Worm (Caenorhabditis elegans) whole organism, early embryonic: ENCODE data around the gene Y66D12A.6.

Experiments used
- aly-1 ChIP-seq: sonication (generic microtip); optimal IDR thresholded peaks from 2 replicates; lab custom pipeline; 2016; ENCODE audit warnings: missing genetic modification characterization, missing compliant biosample characterization
- ama-1 ChIP-seq: fragments of 150-350 bp; optimal IDR thresholded peaks from 2 replicates; lab custom pipeline; 2014
- ets-7 ChIP-seq: sonication (generic microtip); optimal IDR thresholded peaks from 2 replicates; lab custom pipeline; 2016; ENCODE audit warnings: missing genotype, missing genetic modification characterization, missing compliant biosample characterization
- flt-1 ChIP-seq: fragments of 200-800 bp; sonication (Bioruptor generic); IDR thresholded peaks from 2 replicates; pipeline ENCODE4 v1.3.6; 2022; ENCODE audit warnings: missing genetic modification characterization, missing compliant biosample characterization
- hmbx-1 ChIP-seq: sonication (generic microtip); optimal IDR thresholded peaks from 2 replicates; lab custom pipeline; 2016; ENCODE audit warnings: mild to moderate bottlenecking, missing genetic modification characterization, missing compliant biosample characterization
- hmg-4 ChIP-seq: fragments of 200-800 bp; sonication (Bioruptor generic); optimal IDR thresholded peaks from 2 replicates; lab custom pipeline; 2018; ENCODE audit warnings: mild to moderate bottlenecking, missing genetic modification characterization, missing compliant biosample characterization
- hnd-1 ChIP-seq: sonication (generic microtip); optimal IDR thresholded peaks from 2 replicates; lab custom pipeline; 2016; ENCODE audit warnings: missing genetic modification characterization, missing compliant biosample characterization
- pes-1 ChIP-seq: fragments of 200-800 bp; sonication (Bioruptor generic); IDR thresholded peaks from 2 replicates; pipeline ENCODE4 v1.3.6; 2022; ENCODE audit warnings: missing genetic modification reagents, missing genetic modification characterization, missing compliant biosample characterization
- scrt-1 ChIP-seq: fragments of 200-800 bp; sonication (Bioruptor generic); IDR thresholded peaks from 2 replicates; pipeline ENCODE4 v1.3.6; 2022; ENCODE audit warnings: missing genetic modification characterization, missing compliant biosample characterization
- sea-1 ChIP-seq: fragments of 200-800 bp; sonication (Bioruptor generic); conservative IDR thresholded peaks from 2 replicates; pipeline ENCODE4 v1.3.6; 2022; ENCODE audit warnings: missing genetic modification characterization, missing compliant biosample characterization
- tbx-11 ChIP-seq: fragments of 200-800 bp; sonication (Bioruptor generic); IDR thresholded peaks from 2 replicates; pipeline ENCODE4 v1.3.6; 2022; ENCODE audit warnings: missing genetic modification characterization, missing compliant biosample characterization

ce11 chrIII:11589311-11589710, 8.1 kb upstream of the Y66D12A.6 start:
- TF ChIP-seq hmbx-1 (tag; lab: Kevin White, UChicago) = no peak
- TF ChIP-seq ama-1 (lab: Kevin White, UChicago) = no peak
- no peak for TF ChIP-seq ets-7 (tag; lab: Kevin White, UChicago)
- TF ChIP-seq aly-1 (tag; lab: Kevin White, UChicago) = no peak
- no peak for TF ChIP-seq scrt-1 (GFP tag; lab: Robert Waterston, UW)
- TF ChIP-seq hmg-4 (GFP tag; lab: Kevin White, UChicago) = no peak
- TF ChIP-seq hnd-1 (tag; lab: Kevin White, UChicago) = no peak
- TF ChIP-seq sea-1 (GFP tag; lab: Robert Waterston, UW) = no peak
- TF ChIP-seq pes-1 (GFP tag; lab: Robert Waterston, UW) = no peak
- TF ChIP-seq tbx-11 (GFP tag; lab: Robert Waterston, UW) = no peak
- TF ChIP-seq flt-1 (GFP tag; lab: Robert Waterston, UW) = no peak
